Worm (Caenorhabditis elegans) whole organism, L4 larva: ENCODE measurements around the gene W05H9.2.

ENCODE experiments used
- F26F4.8 ChIP-seq: fragments of 200-800 bp; sonication (Bioruptor generic); conservative IDR thresholded peaks from 2 replicates; pipeline ENCODE4 v1.3.6; 2022; ENCODE audit warnings: missing genetic modification characterization, missing compliant biosample characterization
- ZK546.5 ChIP-seq, 2 experiments: sonication (generic microtip); optimal IDR thresholded peaks; 2 replicates each; lab custom pipeline; 2017; ENCODE audit warnings: missing biosample characterization in 2 of 2, missing genetic modification characterization in 2 of 2
- ztf-11 ChIP-seq: fragments of 150-350 bp; optimal IDR thresholded peaks from 2 replicates; lab custom pipeline; 2014; ENCODE audit warnings: missing biosample characterization, missing genetic modification characterization

DNA sequence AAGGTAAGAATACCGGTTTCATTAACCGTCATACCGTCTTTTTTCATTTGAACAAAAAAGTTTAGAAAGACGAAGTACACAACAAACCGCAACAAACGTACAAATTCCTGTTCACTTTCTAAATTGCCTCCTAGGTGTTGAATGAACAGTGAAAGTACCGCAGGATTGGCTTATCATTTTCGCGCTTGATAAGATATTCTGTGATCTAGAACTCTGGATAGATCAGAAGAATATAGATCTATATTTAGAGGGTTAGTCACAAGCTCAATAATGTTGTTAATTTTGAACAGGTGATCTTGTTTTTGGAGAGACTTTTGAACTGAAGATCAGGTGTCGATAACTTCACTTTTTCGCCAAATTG lies 12.2 kb upstream of the W05H9.2 start:
- TF ChIP-seq ztf-11 (tag; lab: Kevin White, UChicago) (no peak), F26F4.8 (no peak), ZK546.5 (tag; optimal IDR thresholded peaks at IDR 0.05; lab: Kevin White, UChicago) (no peak)
